Fruit fly (Drosophila melanogaster): Measurements from ENCODE around the gene Pop5.
A peak's percentile ranks its signal among the peaks of the same experiment; 100 is the strongest.

Gene Pop5

DNA sequence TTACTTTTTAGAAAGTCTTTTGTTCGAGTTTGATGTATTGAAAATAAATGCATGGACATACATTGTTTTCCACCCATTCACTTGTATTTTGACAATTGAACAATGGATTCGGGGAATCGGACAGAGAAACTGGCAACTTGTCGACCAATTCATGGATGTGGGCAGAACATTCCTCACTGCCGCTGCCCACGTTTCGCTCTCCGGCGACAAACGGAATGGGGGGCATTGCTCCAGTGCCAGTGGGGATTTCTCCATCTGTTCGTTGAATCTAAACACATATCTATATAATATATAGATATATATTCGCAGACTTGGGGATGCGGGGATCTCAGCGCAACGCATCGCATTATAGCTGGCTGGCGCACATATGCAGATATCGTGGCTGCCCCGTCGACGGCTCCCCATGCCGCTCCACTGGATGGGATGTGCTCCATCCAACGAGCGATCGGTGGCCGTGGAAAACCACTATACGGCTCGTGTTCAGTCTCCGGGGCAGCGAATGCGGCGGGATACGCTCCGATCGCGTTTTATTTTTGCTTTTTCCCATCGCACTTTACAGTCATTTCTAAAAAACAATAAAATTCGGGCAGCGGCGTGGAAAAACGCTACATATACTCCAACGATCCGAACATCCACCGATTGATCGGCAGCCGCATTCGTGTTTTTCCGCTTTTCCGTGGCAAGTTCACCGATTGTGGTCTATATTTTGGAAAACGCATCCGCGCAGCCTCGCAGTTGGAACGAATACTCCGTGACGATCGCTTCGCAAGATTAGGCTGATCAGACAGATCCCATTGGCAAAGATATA lies 797 bp upstream of the Pop5 start, which contains the start of gene TpnC73F:
TSS of gene TpnC73F (plus strand) at position 633 of the 808 bp plus-strand sequence.
- no peak for TF ChIP-seq salr (GFP tag; optimal IDR thresholded peaks at IDR 0.05)
- TF ChIP-seq Eip93F (GFP tag; optimal IDR thresholded peaks at IDR 0.05): no peak
- TF ChIP-seq CG11902 (GFP tag; optimal IDR thresholded peaks at IDR 0.05): no peak
- no peak for TF ChIP-seq CG8119 (GFP tag; IDR thresholded peaks at IDR 0.05)
- no peak for TF ChIP-seq Eip78C (GFP tag)
- no peak for TF ChIP-seq dac (GFP tag; optimal IDR thresholded peaks at IDR 0.05)
- no peak for TF ChIP-seq esn (GFP tag; optimal IDR thresholded peaks at IDR 0.05)
- TF ChIP-seq CG31627 (GFP tag; optimal IDR thresholded peaks at IDR 0.05): no peak
- no peak for TF ChIP-seq CG7368 (GFP tag; optimal IDR thresholded peaks at IDR 0.05)
- TF ChIP-seq CG15336 (GFP tag; IDR thresholded peaks at IDR 0.05): no peak
- no peak for TF ChIP-seq lz (GFP tag; optimal IDR thresholded peaks at IDR 0.05)
- no peak for TF ChIP-seq acj6 (GFP tag; optimal IDR thresholded peaks at IDR 0.05)
- no peak for TF ChIP-seq net (GFP tag; optimal IDR thresholded peaks at IDR 0.05)
- TF ChIP-seq Sox102F (GFP tag; optimal IDR thresholded peaks at IDR 0.05): no peak
- no peak for TF ChIP-seq ss (GFP tag; optimal IDR thresholded peaks at IDR 0.05)
- no peak for TF ChIP-seq CG34406 (GFP tag; optimal IDR thresholded peaks at IDR 0.05)
- TF ChIP-seq topi (GFP tag; optimal IDR thresholded peaks at IDR 0.05): no peak
- no peak for TF ChIP-seq spab (GFP tag; optimal IDR thresholded peaks at IDR 0.05)
- TF ChIP-seq CG16779 (tag; optimal IDR thresholded peaks at IDR 0.05): no peak
- no peak for TF ChIP-seq achi (GFP tag; optimal IDR thresholded peaks at IDR 0.05)

DNA sequence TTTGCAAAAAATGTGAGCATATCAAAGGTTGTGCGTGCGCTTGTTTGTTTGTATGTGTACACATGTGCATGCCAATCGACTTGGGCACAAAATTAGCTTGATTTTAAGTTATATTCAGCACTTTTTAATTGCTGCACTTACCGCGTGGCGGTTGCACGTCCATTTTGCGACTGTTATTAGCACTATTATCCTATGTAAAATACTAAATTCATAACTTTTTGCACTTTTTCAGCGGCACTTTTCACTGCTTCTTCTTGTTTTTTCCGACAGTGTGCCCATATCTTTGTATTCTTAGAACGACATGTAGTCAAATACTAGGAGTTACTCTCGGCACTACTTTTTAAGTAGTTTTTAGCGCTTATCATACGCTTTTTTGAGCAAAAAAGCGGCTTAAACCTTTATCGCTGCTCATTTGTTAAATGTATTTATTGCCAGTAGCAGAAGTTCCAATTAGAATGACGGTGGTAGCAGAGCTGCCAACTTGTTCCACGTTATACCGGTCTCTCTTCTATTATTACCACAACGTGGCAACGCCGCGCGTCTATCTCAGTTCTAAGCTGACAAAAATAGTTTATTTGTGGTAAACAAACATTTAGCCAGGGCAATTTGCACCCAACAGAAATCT lies 2.4 kb downstream of the Pop5 start, which contains the start of the genes scaf6 and Papst2:
TSS of gene scaf6 (minus strand) at position 278 of the 625 bp plus-strand sequence.
TSS of gene Papst2 (plus strand) at position 501 of the 625 bp plus-strand sequence.
- TF ChIP-seq CG9139 (GFP tag; optimal IDR thresholded peaks at IDR 0.05) (no peak), vri (GFP tag; optimal IDR thresholded peaks at IDR 0.05) (no peak), Lpt (GFP tag; optimal IDR thresholded peaks at IDR 0.05) (no peak), Gug (GFP tag; IDR thresholded peaks at IDR 0.05) (no peak), OdsH (GFP tag; optimal IDR thresholded peaks at IDR 0.05) (no peak), CG8632 (GFP tag; optimal IDR thresholded peaks at IDR 0.05) (no peak), CG6276 (GFP tag; optimal IDR thresholded peaks at IDR 0.05) (no peak), CG3032 (tag; optimal IDR thresholded peaks at IDR 0.05) (peak; percentile 10), Sox15 (GFP tag; optimal IDR thresholded peaks at IDR 0.05) (no peak), CG34406 (GFP tag; optimal IDR thresholded peaks at IDR 0.05) (no peak), Hr39 (GFP tag; optimal IDR thresholded peaks at IDR 0.05) (no peak), CG6792 (GFP tag; optimal IDR thresholded peaks at IDR 0.05) (no peak), Ets96B (tag; optimal IDR thresholded peaks at IDR 0.05) (no peak), Hr38 (GFP tag; optimal IDR thresholded peaks at IDR 0.05) (no peak), dsx (GFP tag; optimal IDR thresholded peaks at IDR 0.05; ENCODE audit: poor library complexity, severe bottlenecking) (no peak), CG10669 (GFP tag; optimal IDR thresholded peaks at IDR 0.05) (no peak), CG6854 (GFP tag; optimal IDR thresholded peaks at IDR 0.05) (peak; percentile 63), Sox102F (GFP tag; optimal IDR thresholded peaks at IDR 0.05) (no peak), spab (GFP tag; optimal IDR thresholded peaks at IDR 0.05) (no peak), acj6 (GFP tag; optimal IDR thresholded peaks at IDR 0.05) (no peak), cyc (GFP tag; optimal IDR thresholded peaks at IDR 0.05) (no peak), CG6808 (GFP tag; optimal IDR thresholded peaks at IDR 0.05) (no peak), Blimp-1 (GFP tag; optimal IDR thresholded peaks at IDR 0.05) (no peak), Hr4 (GFP tag; optimal IDR thresholded peaks at IDR 0.05) (no peak), CG15336 (GFP tag; IDR thresholded peaks at IDR 0.05) (no peak), CG8319 (GFP tag; optimal IDR thresholded peaks at IDR 0.05) (no peak), net (GFP tag; optimal IDR thresholded peaks at IDR 0.05) (no peak), fkh (GFP tag; optimal IDR thresholded peaks at IDR 0.05) (peak; percentile 95), esn (GFP tag; optimal IDR thresholded peaks at IDR 0.05) (peak; percentile 17)
